Fruit fly (Drosophila melanogaster): Measurements from ENCODE around the gene Nufip.

Nufip gene

DNA sequence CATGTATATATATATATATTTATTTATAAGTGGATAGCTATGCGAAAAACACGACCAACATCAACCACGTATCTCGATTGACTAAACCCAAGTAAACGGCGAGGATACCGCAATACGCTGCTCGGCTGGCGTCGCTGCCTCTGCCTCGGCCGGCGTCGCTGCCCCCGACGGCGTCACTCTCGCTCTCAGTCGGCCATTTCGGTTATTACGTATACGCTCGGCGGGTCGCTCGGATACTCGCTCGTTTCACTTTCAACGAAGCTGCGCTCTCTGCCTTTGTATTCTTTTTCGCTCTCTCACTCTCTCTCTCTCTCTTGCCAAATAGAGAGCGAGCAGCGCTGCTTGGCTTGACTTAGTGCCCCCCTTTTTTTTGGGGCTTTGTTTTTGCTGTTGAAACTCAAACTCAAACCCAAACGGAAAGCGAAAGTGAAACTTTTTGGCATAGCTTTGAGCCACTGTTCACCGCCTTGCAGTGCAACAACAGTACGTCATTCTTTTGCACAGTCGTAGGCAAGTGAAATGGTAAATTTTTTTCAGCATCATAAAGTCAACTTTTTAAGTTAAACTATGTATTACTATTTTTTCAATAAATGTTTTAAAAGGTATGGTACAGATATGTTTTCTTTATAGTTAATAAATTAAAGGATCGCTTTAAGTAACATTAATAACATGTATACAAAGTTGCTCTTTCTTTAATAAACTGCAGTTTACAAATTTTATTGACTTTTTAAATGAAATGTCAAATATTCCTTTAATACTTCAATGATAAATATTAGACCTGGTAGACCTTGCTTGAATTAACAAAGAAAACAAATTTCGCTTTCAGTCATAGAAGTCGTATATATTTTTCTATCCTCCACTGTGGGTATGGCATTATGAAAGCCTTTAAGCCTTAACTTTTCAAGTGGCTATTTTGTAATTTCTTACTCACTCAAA lies 17.8 kb upstream of the Nufip start (continued):
- no peak for TF ChIP-seq Doc2 (GFP tag; IDR thresholded peaks at IDR 0.05)
- no peak for TF ChIP-seq CG12391 (tag; optimal IDR thresholded peaks at IDR 0.05)
- peak; percentile 9 for TF ChIP-seq oc (tag; optimal IDR thresholded peaks at IDR 0.05)
- TF ChIP-seq gcm2 (GFP tag; optimal IDR thresholded peaks at IDR 0.05), result no peak
- no peak for TF ChIP-seq Aef1 (GFP tag; IDR thresholded peaks at IDR 0.05)
- TF ChIP-seq CG12219 (GFP tag; optimal IDR thresholded peaks at IDR 0.05), result no peak
- peak; percentile 44 for TF ChIP-seq CG10431 (GFP tag; optimal IDR thresholded peaks at IDR 0.05)
- peak; percentile 12 for TF ChIP-seq HmgZ (tag; optimal IDR thresholded peaks at IDR 0.05)
- TF ChIP-seq Oaz (GFP tag; IDR thresholded peaks at IDR 0.05), result no peak
- TF ChIP-seq sens (GFP tag), result peak; percentile 70
- no peak for TF ChIP-seq CG18011 (GFP tag; optimal IDR thresholded peaks at IDR 0.05)
- no peak for TF ChIP-seq CG4820 (GFP tag; optimal IDR thresholded peaks at IDR 0.05)
- TF ChIP-seq CG12071 (GFP tag; optimal IDR thresholded peaks at IDR 0.05), result peak; percentile 50
- no peak for TF ChIP-seq trh (GFP tag; optimal IDR thresholded peaks at IDR 0.05)
- TF ChIP-seq CG1529 (GFP tag; optimal IDR thresholded peaks at IDR 0.05), result no peak
- TF ChIP-seq CG15011 (GFP tag; optimal IDR thresholded peaks at IDR 0.05), result no peak
- no peak for TF ChIP-seq tgo (GFP tag; IDR thresholded peaks at IDR 0.05)
- peak; percentile 31 for TF ChIP-seq CG9437 (GFP tag; optimal IDR thresholded peaks at IDR 0.05)
- TF ChIP-seq CkIIα-i1 (GFP tag; IDR thresholded peaks at IDR 0.05), result no peak
- TF ChIP-seq lbe (GFP tag; optimal IDR thresholded peaks at IDR 0.05), result no peak
- TF ChIP-seq CG4328 (GFP tag; optimal IDR thresholded peaks at IDR 0.05), result no peak
- no peak for TF ChIP-seq CG10462 (GFP tag; optimal IDR thresholded peaks at IDR 0.05)
- TF ChIP-seq dysf (GFP tag; IDR thresholded peaks at IDR 0.05), result no peak
- no peak for TF ChIP-seq MESR4 (GFP tag; optimal IDR thresholded peaks at IDR 0.05)
- no peak for TF ChIP-seq CG9876 (GFP tag; optimal IDR thresholded peaks at IDR 0.05)
- no peak for TF ChIP-seq CG9932 (GFP tag; IDR thresholded peaks at IDR 0.05)
- peak; percentile 1 for TF ChIP-seq gcm (GFP tag; optimal IDR thresholded peaks at IDR 0.05)
- peak; percentile 32; the same call in 1 of the 2 replicates for TF ChIP-seq bbx (GFP tag; IDR thresholded peaks at IDR 0.05; ENCODE audit: partially characterized antibody)
- TF ChIP-seq vnd (GFP tag; IDR thresholded peaks at IDR 0.05; ENCODE audit: partially characterized antibody), result no peak
- TF ChIP-seq YL-1 (GFP tag; optimal IDR thresholded peaks at IDR 0.05), result no peak
- TF ChIP-seq Ravus (GFP tag; IDR thresholded peaks at IDR 0.05), result no peak
- no peak for TF ChIP-seq unpg (GFP tag; optimal IDR thresholded peaks at IDR 0.05)
- peak; percentile 55 for TF ChIP-seq CG6254 (GFP tag; optimal IDR thresholded peaks at IDR 0.05)
- no peak for TF ChIP-seq CG8290 (GFP tag; optimal IDR thresholded peaks at IDR 0.05)
- peak; percentile 21 to 54 for TF ChIP-seq CG8290 (tag; optimal IDR thresholded peaks at IDR 0.05)
- TF ChIP-seq twi (tag; optimal IDR thresholded peaks at IDR 0.05), result no peak
- no peak for TF ChIP-seq CG17186 (GFP tag; optimal IDR thresholded peaks at IDR 0.05)
- TF ChIP-seq gce (GFP tag; IDR thresholded peaks at IDR 0.05), result peak; percentile 26; the same call in 1 of the 3 replicates
- TF ChIP-seq tup (GFP tag; optimal IDR thresholded peaks at IDR 0.05), result no peak
- TF ChIP-seq Deaf1 (tag; optimal IDR thresholded peaks at IDR 0.05), result peak; percentile 97
- TF ChIP-seq HHEX (GFP tag; optimal IDR thresholded peaks at IDR 0.05), result no peak
- no peak for TF ChIP-seq dan (GFP tag; IDR thresholded peaks at IDR 0.05)
- no peak for TF ChIP-seq CG6272 (GFP tag; IDR thresholded peaks at IDR 0.05)
- TF ChIP-seq CG10147 (GFP tag; optimal IDR thresholded peaks at IDR 0.05), result no peak
- TF ChIP-seq dimm (GFP tag; IDR thresholded peaks at IDR 0.05), result no peak
- no peak for TF ChIP-seq Atf3 (GFP tag; optimal IDR thresholded peaks at IDR 0.05)
- peak; percentile 51 for TF ChIP-seq scrt (GFP tag; optimal IDR thresholded peaks at IDR 0.05)
- TF ChIP-seq prd (optimal IDR thresholded peaks at IDR 0.05), result no peak
- no peak for TF ChIP-seq prd (GFP tag; IDR thresholded peaks at IDR 0.05)
- TF ChIP-seq Opbp (GFP tag; IDR thresholded peaks at IDR 0.05; ENCODE audit: partially characterized antibody), result no peak

Measured in whole organism, embryonic.